Worm (Caenorhabditis elegans) whole organism, mixed stage, embryonic: Measurements from ENCODE around the gene ttr-27.

Experiments used
- M03D4.4 ChIP-seq: sonication (generic microtip); optimal IDR thresholded peaks from 2 replicates; lab custom pipeline; 2017; ENCODE audit warnings: mild to moderate bottlenecking, missing genetic modification characterization, missing compliant biosample characterization
- bed-3 ChIP-seq: fragments of 200-800 bp; sonication (Bioruptor generic); optimal IDR thresholded peaks from 3 replicates; lab custom pipeline; 2018; ENCODE audit warnings: mild to moderate bottlenecking, missing genetic modification characterization, moderate library complexity, missing compliant biosample characterization
- blmp-1 ChIP-seq: fragments of 150-350 bp; optimal IDR thresholded peaks from 2 replicates; lab custom pipeline; 2014; ENCODE audit warnings: missing biosample characterization, missing genetic modification characterization
- ceh-39 ChIP-seq: fragments of 150-350 bp; optimal IDR thresholded peaks from 2 replicates; lab custom pipeline; 2014; ENCODE audit warnings: missing biosample characterization, missing genetic modification characterization
- ceh-43 ChIP-seq: fragments of 200-800 bp; sonication (Bioruptor generic); optimal IDR thresholded peaks from 2 replicates; lab custom pipeline; 2018; ENCODE audit warnings: mild to moderate bottlenecking, missing genetic modification characterization, moderate library complexity, missing compliant biosample characterization
- ceh-83 ChIP-seq: fragments of 200-800 bp; sonication (Bioruptor generic); optimal IDR thresholded peaks from 2 replicates; lab custom pipeline; 2018; ENCODE audit warnings: mild to moderate bottlenecking, missing genetic modification characterization, missing compliant biosample characterization
- ces-1 ChIP-seq: fragments of 150-350 bp; optimal IDR thresholded peaks from 2 replicates; lab custom pipeline; 2014; ENCODE audit warnings: missing biosample characterization, missing genetic modification reagents, missing genetic modification characterization
- cnd-1 ChIP-seq: fragments of 200-800 bp; sonication (Bioruptor generic); optimal IDR thresholded peaks from 2 replicates; lab custom pipeline; 2018; ENCODE audit warnings: mild to moderate bottlenecking, missing genetic modification characterization, missing compliant biosample characterization
- elt-1 ChIP-seq: sonication (generic microtip); optimal IDR thresholded peaks from 2 replicates; lab custom pipeline; 2017; ENCODE audit warnings: missing genetic modification characterization, mild to moderate bottlenecking, missing compliant biosample characterization, antibody characterized with exemption, moderate library complexity, borderline replicate concordance; ENCODE audit not compliant: insufficient read depth
- elt-3 ChIP-seq: fragments of 150-350 bp; optimal IDR thresholded peaks from 2 replicates; lab custom pipeline; 2014; ENCODE audit warnings: missing biosample characterization, missing genetic modification characterization
- ham-2 ChIP-seq: fragments of 200-800 bp; sonication (Bioruptor generic); optimal IDR thresholded peaks from 2 replicates; lab custom pipeline; 2018; ENCODE audit warnings: mild to moderate bottlenecking, missing genetic modification characterization, missing compliant biosample characterization
- hlh-1 ChIP-seq: fragments of 150-350 bp; optimal IDR thresholded peaks from 2 replicates; lab custom pipeline; 2014; ENCODE audit warnings: missing biosample characterization, missing genetic modification reagents, missing genetic modification characterization
- lin-13 ChIP-seq: fragments of 150-350 bp; optimal IDR thresholded peaks from 2 replicates; lab custom pipeline; 2014; ENCODE audit warnings: missing biosample characterization, missing genetic modification characterization
- mab-5 ChIP-seq: fragments of 150-350 bp; optimal IDR thresholded peaks from 2 replicates; lab custom pipeline; 2014; ENCODE audit warnings: missing biosample characterization, missing genetic modification characterization
- mep-1 ChIP-seq: fragments of 150-350 bp; optimal IDR thresholded peaks from 2 replicates; lab custom pipeline; 2017; ENCODE audit warnings: missing biosample characterization, missing genetic modification reagents, missing genetic modification characterization, inconsistent platforms
- nhr-2 ChIP-seq: fragments of 150-350 bp; optimal IDR thresholded peaks from 2 replicates; lab custom pipeline; 2014; ENCODE audit warnings: missing biosample characterization, missing genetic modification characterization
- nhr-237 ChIP-seq: fragments of 150-350 bp; optimal IDR thresholded peaks from 2 replicates; lab custom pipeline; 2014; ENCODE audit warnings: missing biosample characterization, missing genetic modification characterization
- nhr-28 ChIP-seq: fragments of 150-350 bp; optimal IDR thresholded peaks from 2 replicates; lab custom pipeline; 2014; ENCODE audit warnings: missing biosample characterization, missing genetic modification characterization
- nhr-76 ChIP-seq: sonication (generic microtip); optimal IDR thresholded peaks from 2 replicates; lab custom pipeline; 2017; ENCODE audit warnings: missing biosample characterization, missing genetic modification characterization
- pha-4 ChIP-seq: fragments of 150-350 bp; optimal IDR thresholded peaks from 2 replicates; lab custom pipeline; 2018; ENCODE audit warnings: missing biosample characterization, missing genetic modification reagents, missing genetic modification characterization
- sem-2 ChIP-seq: fragments of 200-800 bp; sonication (Bioruptor generic); optimal IDR thresholded peaks from 2 replicates; lab custom pipeline; 2018; ENCODE audit warnings: mild to moderate bottlenecking, missing genetic modification characterization, missing compliant biosample characterization
- snpc-4 ChIP-seq: fragments of 150-350 bp; optimal IDR thresholded peaks from 2 replicates; lab custom pipeline; 2014; ENCODE audit warnings: missing biosample characterization, missing genetic modification characterization
- sptf-1 ChIP-seq: sonication (generic microtip); optimal IDR thresholded peaks from 2 replicates; lab custom pipeline; 2017; ENCODE audit warnings: mild to moderate bottlenecking, missing genetic modification characterization, moderate library complexity, missing compliant biosample characterization
- tbx-8 ChIP-seq: fragments of 200-800 bp; sonication (Bioruptor generic); optimal IDR thresholded peaks from 2 replicates; lab custom pipeline; 2018; ENCODE audit warnings: mild to moderate bottlenecking, missing genetic modification characterization, moderate library complexity, missing compliant biosample characterization
- unc-120 ChIP-seq: sonication (generic microtip); optimal IDR thresholded peaks from 2 replicates; lab custom pipeline; 2017; ENCODE audit warnings: missing genetic modification characterization, missing compliant biosample characterization; ENCODE audit not compliant: poor library complexity, severe bottlenecking
- unc-62 ChIP-seq: fragments of 150-350 bp; optimal IDR thresholded peaks from 2 replicates; lab custom pipeline; 2014; ENCODE audit warnings: missing biosample characterization, missing genetic modification reagents, missing genetic modification characterization
- ztf-11 ChIP-seq: fragments of 150-350 bp; optimal IDR thresholded peaks from 2 replicates; lab custom pipeline; 2014; ENCODE audit warnings: missing biosample characterization, missing genetic modification characterization

The ttr-27 gene

DNA sequence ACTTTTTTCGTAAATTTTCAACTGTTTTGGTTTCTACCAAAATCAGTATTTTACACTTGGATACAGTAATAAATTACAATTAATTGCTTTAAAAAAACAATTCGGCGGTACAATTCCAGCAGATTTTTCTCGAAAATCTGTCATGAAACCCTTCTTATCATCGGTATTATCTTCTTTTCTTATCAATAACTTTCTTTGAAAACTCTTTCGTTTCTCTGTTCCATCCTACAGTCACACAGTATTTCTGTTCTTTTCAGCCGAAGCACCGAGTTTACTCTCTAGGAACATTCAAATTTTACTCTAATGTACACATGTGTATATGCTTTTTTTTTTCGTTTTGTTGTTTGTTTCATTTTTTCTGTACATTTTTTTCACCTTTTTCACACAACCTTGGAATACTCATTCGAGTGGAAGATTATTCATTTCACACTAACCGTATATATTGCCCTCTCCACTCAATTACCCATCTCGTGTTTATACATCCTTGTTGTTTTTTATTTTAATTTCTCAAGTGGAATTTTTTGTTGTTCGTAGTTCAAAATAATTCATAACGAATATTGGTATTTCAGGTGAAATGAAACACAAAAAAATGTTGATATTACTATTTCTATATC lies 5.8 kb upstream of the ttr-27 start, which contains the start of gene nid-1:
nid-1 (plus strand) TSS at position 564 of the 614 bp plus-strand sequence.
- no peak for TF ChIP-seq ham-2 (GFP tag; lab: Kevin White, UChicago)

DNA sequence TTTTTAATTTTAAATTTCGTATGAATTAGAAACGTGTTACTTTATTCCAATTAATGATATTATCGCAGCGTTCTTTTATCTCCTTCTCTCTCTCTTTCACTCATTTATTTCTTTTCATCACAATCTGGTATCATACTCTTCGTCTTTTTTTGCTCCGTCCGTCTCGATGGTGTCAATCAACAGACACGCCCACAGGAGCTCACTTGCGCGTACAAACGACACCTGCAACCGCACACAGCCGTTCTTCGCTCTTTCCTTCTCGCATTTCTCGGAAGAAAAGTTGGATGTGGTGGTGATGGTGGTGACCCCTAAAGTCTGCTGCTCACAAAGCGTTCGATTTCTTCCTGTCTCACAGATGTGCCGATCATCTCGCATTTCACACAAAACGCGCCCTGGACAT lies 4.7 kb upstream of the ttr-27 start:
- TF ChIP-seq hlh-1 (tag; lab: Kevin White, UChicago) (peak; percentile 89), M03D4.4 (tag; lab: Kevin White, UChicago) (no peak)
- TF ChIP-seq, all 35 proteins: peak for 1

ce11 chrV:12907436-12907835 lies 3.5 kb upstream of the ttr-27 start:
- TF ChIP-seq hlh-1 (tag; lab: Kevin White, UChicago) (peak; percentile 43), mab-5 (tag; lab: Kevin White, UChicago) (no peak), unc-62 (peak; percentile 79)

- TF ChIP-seq mab-5 (tag; lab: Kevin White, UChicago), result no peak
- TF ChIP-seq tbx-8 (GFP tag; lab: Kevin White, UChicago), result no peak
- TF ChIP-seq ham-2 (GFP tag; lab: Kevin White, UChicago), result no peak
- TF ChIP-seq nhr-237 (tag; lab: Kevin White, UChicago), result no peak
- no peak for TF ChIP-seq sptf-1 (tag; lab: Kevin White, UChicago)
- TF ChIP-seq unc-62, result no peak
- no peak for TF ChIP-seq nhr-28 (tag; lab: Kevin White, UChicago)
- TF ChIP-seq elt-1 (tag; lab: Kevin White, UChicago), result no peak
- TF ChIP-seq, all 35 proteins: peak for 0
These were observed 2.8 kb upstream of the ttr-27 start, which contains the start of gene ttr-29 for ce11 chrV:12906732-12907131. Gene ttr-29, minus strand, starts transcription at chrV:12906832.

ce11 chrV:12905074-12905473 lies 1.2 kb upstream of the ttr-27 start, which contains the start of gene ttr-28:
Gene ttr-28, minus strand, starts transcription at chrV:12905174.
- TF ChIP-seq ztf-11 (tag; lab: Kevin White, UChicago), result no peak
- TF ChIP-seq sptf-1 (tag; lab: Kevin White, UChicago), result no peak
- TF ChIP-seq nhr-237 (tag; lab: Kevin White, UChicago), result no peak
- TF ChIP-seq cnd-1 (tag; lab: Kevin White, UChicago), result no peak
- TF ChIP-seq mep-1 (tag; lab: Kevin White, UChicago), result no peak
- no peak for TF ChIP-seq lin-13 (tag; lab: Kevin White, UChicago)
- TF ChIP-seq nhr-2 (tag; lab: Kevin White, UChicago), result no peak
- TF ChIP-seq ceh-43, result no peak
- TF ChIP-seq elt-3, result no peak
- TF ChIP-seq blmp-1 (tag; lab: Kevin White, UChicago), result no peak
- TF ChIP-seq ham-2 (GFP tag; lab: Kevin White, UChicago), result no peak
- TF ChIP-seq pha-4, result no peak
- no peak for TF ChIP-seq nhr-76 (tag; lab: Kevin White, UChicago)
- TF ChIP-seq unc-120 (tag; lab: Kevin White, UChicago), result no peak
- TF ChIP-seq ceh-39 (tag; lab: Kevin White, UChicago), result no peak
- TF ChIP-seq snpc-4, result no peak
- TF ChIP-seq M03D4.4 (tag; lab: Kevin White, UChicago), result no peak
- TF ChIP-seq bed-3 (GFP tag; lab: Kevin White, UChicago), result no peak
- TF ChIP-seq sem-2 (GFP tag; lab: Kevin White, UChicago), result no peak
- TF ChIP-seq ceh-83, result no peak

- TF ChIP-seq ces-1 (GFP tag; lab: Kevin White, UChicago) (peak; percentile 89), hlh-1 (tag; lab: Kevin White, UChicago) (no peak), nhr-2 (tag; lab: Kevin White, UChicago) (no peak)
These were observed 2.6 kb downstream of the ttr-27 start for ce11 chrV:12901301-12901700.
